Worm (Caenorhabditis elegans) whole organism, young adult: Measurements from ENCODE around the gene ZK1127.4.
A peak's percentile ranks its signal among the peaks of the same experiment; 100 is the strongest.

Experiments
- B0261.1 ChIP-seq: sonication (generic microtip); optimal IDR thresholded peaks from 2 replicates; lab custom pipeline; 2016; ENCODE audit warnings: mild to moderate bottlenecking, missing genetic modification characterization, moderate library complexity, missing compliant biosample characterization
- C06A6.2 ChIP-seq: fragments of 200-800 bp; sonication (Bioruptor generic); conservative IDR thresholded peaks from 2 replicates; pipeline ENCODE4 v1.3.6; 2022; ENCODE audit warnings: missing genetic modification characterization, missing compliant biosample characterization
- F37B4.10 ChIP-seq: fragments of 200-800 bp; sonication (Bioruptor generic); IDR thresholded peaks from 2 replicates; pipeline ENCODE4 v1.3.6; 2022; ENCODE audit warnings: missing genetic modification characterization, missing compliant biosample characterization
- K11D2.4 ChIP-seq: fragments of 200-800 bp; sonication (Bioruptor generic); IDR thresholded peaks from 2 replicates; pipeline ENCODE4 v1.3.6; 2022; ENCODE audit warnings: missing genetic modification reagents, missing genetic modification characterization, missing compliant biosample characterization
- Y79H2A.3 ChIP-seq: fragments of 200-800 bp; sonication (Bioruptor generic); conservative IDR thresholded peaks from 2 replicates; pipeline ENCODE4 v1.3.6; 2022; ENCODE audit warnings: missing genetic modification reagents, missing genetic modification characterization, missing compliant biosample characterization
- aptf-3 ChIP-seq: fragments of 200-800 bp; sonication (Bioruptor generic); IDR thresholded peaks from 2 replicates; pipeline ENCODE4 v1.3.6; 2022; ENCODE audit warnings: missing genetic modification characterization, missing compliant biosample characterization
- bed-2 ChIP-seq: fragments of 200-800 bp; sonication (Bioruptor generic); IDR thresholded peaks from 2 replicates; pipeline ENCODE4 v1.3.6; 2022; ENCODE audit warnings: missing genetic modification reagents, missing genetic modification characterization, missing compliant biosample characterization
- cebp-1 ChIP-seq, 2 experiments: fragments of 200-800 bp in 1 of 2; sonication (Bioruptor generic) in 1 of 2; sonication (generic microtip) in 1 of 2; IDR thresholded peaks in 1 of 2; optimal IDR thresholded peaks in 1 of 2; 2 replicates each; pipeline versions ENCODE4 v1.3.6 to Lab custom; 2017 to 2022; ENCODE audit warnings: missing compliant biosample characterization in 2 of 2, missing genetic modification characterization in 2 of 2, mild to moderate bottlenecking in 1 of 2, missing genetic modification reagents in 1 of 2, moderate library complexity in 1 of 2
- dox-1 ChIP-seq: fragments of 200-800 bp; sonication (Bioruptor generic); IDR thresholded peaks from 2 replicates; pipeline ENCODE4 v1.3.6; 2022; ENCODE audit warnings: missing genetic modification reagents, missing genetic modification characterization, missing compliant biosample characterization
- dpff-1 ChIP-seq: sonication (generic microtip); optimal IDR thresholded peaks from 2 replicates; lab custom pipeline; 2017; ENCODE audit warnings: mild to moderate bottlenecking, missing genetic modification characterization, missing compliant biosample characterization
- efl-1 ChIP-seq: fragments of 150-350 bp; optimal IDR thresholded peaks from 2 replicates; lab custom pipeline; 2014; ENCODE audit warnings: missing biosample characterization, missing genetic modification reagents, missing genetic modification characterization
- egl-18 ChIP-seq: fragments of 200-800 bp; sonication (Bioruptor generic); IDR thresholded peaks from 2 replicates; pipeline ENCODE4 v1.3.6; 2022; ENCODE audit warnings: missing genetic modification reagents, missing genetic modification characterization, missing compliant biosample characterization
- egrh-3 ChIP-seq: fragments of 200-800 bp; sonication (Bioruptor generic); IDR thresholded peaks from 2 replicates; pipeline ENCODE4 v1.3.6; 2022; ENCODE audit warnings: missing genetic modification reagents, missing genetic modification characterization, missing compliant biosample characterization
- ekl-4 ChIP-seq: fragments of 200-800 bp; sonication (Bioruptor generic); IDR thresholded peaks from 2 replicates; pipeline ENCODE4 v1.3.6; 2022; ENCODE audit warnings: missing genetic modification reagents, missing genetic modification characterization, missing compliant biosample characterization
- fkh-3 ChIP-seq: sonication (generic microtip); optimal IDR thresholded peaks from 2 replicates; lab custom pipeline; 2016; ENCODE audit warnings: mild to moderate bottlenecking, missing genetic modification characterization, missing compliant biosample characterization
- gei-17 ChIP-seq: fragments of 200-800 bp; sonication (Bioruptor generic); optimal IDR thresholded peaks from 2 replicates; lab custom pipeline; 2018; ENCODE audit warnings: mild to moderate bottlenecking, missing genetic modification characterization, missing compliant biosample characterization
- hlh-12 ChIP-seq: sonication (generic microtip); optimal IDR thresholded peaks from 2 replicates; lab custom pipeline; 2016; ENCODE audit warnings: missing genetic modification characterization, missing compliant biosample characterization
- hmg-1.2 ChIP-seq: fragments of 200-800 bp; sonication (Bioruptor generic); IDR thresholded peaks from 2 replicates; pipeline ENCODE4 v1.3.6; 2022; ENCODE audit warnings: missing genetic modification reagents, missing genetic modification characterization, missing compliant biosample characterization
- lsl-1 ChIP-seq: fragments of 200-800 bp; sonication (Bioruptor generic); optimal IDR thresholded peaks from 2 replicates; lab custom pipeline; 2018; ENCODE audit warnings: mild to moderate bottlenecking, missing genetic modification characterization, moderate library complexity, missing compliant biosample characterization
- madf-6 ChIP-seq: fragments of 200-800 bp; sonication (Bioruptor generic); IDR thresholded peaks from 2 replicates; pipeline ENCODE4 v1.3.6; 2022; ENCODE audit warnings: missing genetic modification reagents, missing genetic modification characterization, missing compliant biosample characterization
- madf-8 ChIP-seq: fragments of 200-800 bp; sonication (Bioruptor generic); conservative IDR thresholded peaks from 2 replicates; pipeline ENCODE4 v1.3.6; 2022; ENCODE audit warnings: missing genetic modification reagents, missing genetic modification characterization, missing compliant biosample characterization
- nfya-1 ChIP-seq: sonication (generic microtip); optimal IDR thresholded peaks from 2 replicates; lab custom pipeline; 2017; ENCODE audit warnings: antibody characterized with exemption, missing compliant biosample characterization, missing genetic modification characterization, borderline replicate concordance; ENCODE audit not compliant: insufficient read depth
- nfya-2 ChIP-seq: fragments of 200-800 bp; sonication (Bioruptor generic); IDR thresholded peaks from 2 replicates; pipeline ENCODE4 v1.3.6; 2022; ENCODE audit warnings: missing genetic modification reagents, missing genetic modification characterization, missing compliant biosample characterization
- pha-4 ChIP-seq: fragments of 150-350 bp; sonication (generic microtip); optimal IDR thresholded peaks from 2 replicates; lab custom pipeline; 2014; ENCODE audit warnings: missing biosample characterization, missing genetic modification reagents, missing genetic modification characterization
- sdz-38 ChIP-seq: sonication (generic microtip); optimal IDR thresholded peaks from 2 replicates; lab custom pipeline; 2016; ENCODE audit warnings: missing genotype, missing genetic modification characterization, missing compliant biosample characterization
- snpc-4 ChIP-seq, 5 experiments: fragments of 150-350 bp in 1 of 5; sonication (generic microtip) in 4 of 5; optimal IDR thresholded peaks; 2 replicates each; lab custom pipeline; 2014 to 2018; ENCODE audit warnings: missing genetic modification characterization in 5 of 5, missing biosample characterization in 3 of 5, antibody characterized with exemption in 2 of 5, mild to moderate bottlenecking in 2 of 5, missing compliant biosample characterization in 2 of 5, missing genotype in 2 of 5, moderate library complexity in 2 of 5, missing genetic modification reagents in 1 of 5
- tbp1 ChIP-seq: fragments of 200-800 bp; sonication (Bioruptor generic); optimal IDR thresholded peaks from 2 replicates; lab custom pipeline; 2018; ENCODE audit warnings: mild to moderate bottlenecking, missing genetic modification characterization, missing compliant biosample characterization
- tlf-1 ChIP-seq: fragments of 200-800 bp; sonication (Bioruptor generic); optimal IDR thresholded peaks from 2 replicates; lab custom pipeline; 2018; ENCODE audit warnings: mild to moderate bottlenecking, missing genetic modification characterization, missing compliant biosample characterization
- unc-62 ChIP-seq: fragments of 150-350 bp; optimal IDR thresholded peaks from 2 replicates; lab custom pipeline; 2014; ENCODE audit warnings: missing biosample characterization, missing genetic modification reagents, missing genetic modification characterization
- zim-3 ChIP-seq: sonication (generic microtip); optimal IDR thresholded peaks from 2 replicates; lab custom pipeline; 2017; ENCODE audit warnings: mild to moderate bottlenecking, missing genetic modification characterization, moderate library complexity, missing compliant biosample characterization
- ztf-25 ChIP-seq: fragments of 200-800 bp; sonication (Bioruptor generic); IDR thresholded peaks from 2 replicates; pipeline ENCODE4 v1.3.6; 2022; ENCODE audit warnings: missing genetic modification reagents, missing genetic modification characterization, missing compliant biosample characterization

ZK1127.4 gene

ce11 chrII:7050021-7050722 lies 3.6 kb upstream of the ZK1127.4 start, which contains the start of the genes tcer-1 and ZK1127.5 (continued):
- no peak for TF ChIP-seq nfya-1 (tag; lab: Kevin White, UChicago)
- no peak for TF ChIP-seq sdz-38 (tag; lab: Kevin White, UChicago)
- TF ChIP-seq dox-1 (GFP tag; lab: Robert Waterston, UW), result peak; percentile 79
- no peak for TF ChIP-seq unc-62 (GFP tag; lab: Kevin White, UChicago)
- TF ChIP-seq cebp-1 (GFP tag; IDR thresholded peaks at IDR 0.05; lab: Robert Waterston, UW), result no peak
- peak; percentile 1 for TF ChIP-seq cebp-1 (tag; optimal IDR thresholded peaks at IDR 0.05; lab: Kevin White, UChicago)
- no peak for TF ChIP-seq K11D2.4 (GFP tag; lab: Robert Waterston, UW)
- TF ChIP-seq snpc-4 (GFP tag; optimal IDR thresholded peaks at IDR 0.05; lab: Kevin White, UChicago), result no peak
- TF ChIP-seq snpc-4 (tag; optimal IDR thresholded peaks at IDR 0.05; lab: Kevin White, UChicago), result peak in 3 of 4 experiments; percentile 8 to 16 (median 13)
- TF ChIP-seq tlf-1 (GFP tag; lab: Kevin White, UChicago), result no peak
- TF ChIP-seq F37B4.10 (GFP tag; lab: Robert Waterston, UW), result no peak
- no peak for TF ChIP-seq gei-17 (GFP tag; lab: Kevin White, UChicago)
- TF ChIP-seq lsl-1 (GFP tag; lab: Kevin White, UChicago), result peak; percentile 65
- TF ChIP-seq efl-1, result peak; percentile 87
- no peak for TF ChIP-seq zim-3 (tag; lab: Kevin White, UChicago)
- TF ChIP-seq madf-6 (GFP tag; lab: Robert Waterston, UW), result peak; percentile 69
- TF ChIP-seq tbp1, result peak; percentile 26
- peak; percentile 60 for TF ChIP-seq madf-8
- peak; percentile 39; the same call in 1 of the 2 replicates for TF ChIP-seq hmg-1.2 (GFP tag; lab: Robert Waterston, UW)
- TF ChIP-seq dpff-1 (tag; lab: Kevin White, UChicago), result no peak

DNA sequence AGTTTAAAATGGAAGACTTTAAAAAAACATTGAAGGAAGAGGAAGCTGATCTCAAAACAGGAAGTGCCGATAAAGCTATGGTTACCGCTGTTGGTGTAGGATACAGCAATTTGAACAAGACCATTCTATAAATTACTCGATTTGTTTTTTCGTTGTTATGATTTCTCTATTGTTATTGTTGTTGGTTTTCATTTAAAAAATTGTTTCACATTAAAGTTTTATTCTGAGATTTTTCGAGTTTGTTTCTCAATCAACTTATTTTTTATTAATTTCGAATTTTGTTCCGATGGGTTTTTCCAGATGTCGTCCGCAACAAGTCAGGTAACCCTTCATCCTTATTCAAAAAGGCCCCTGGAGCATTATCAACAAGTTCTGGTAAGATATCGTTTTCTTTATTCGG lies 2.0 kb upstream of the ZK1127.4 start, which contains the start of gene ZK1127.12:
ZK1127.12 (plus strand) TSS at position 301 of the 400 bp plus-strand sequence.
- TF ChIP-seq egl-18 (GFP tag; lab: Robert Waterston, UW), result no peak
- TF ChIP-seq fkh-3 (tag; lab: Kevin White, UChicago), result no peak
- no peak for TF ChIP-seq F37B4.10 (GFP tag; lab: Robert Waterston, UW)
- TF ChIP-seq hlh-12, result no peak
- TF ChIP-seq B0261.1 (tag; lab: Kevin White, UChicago), result no peak
- no peak for TF ChIP-seq nfya-2 (GFP tag; lab: Robert Waterston, UW)
- no peak for TF ChIP-seq ekl-4 (GFP tag; lab: Robert Waterston, UW)
- no peak for TF ChIP-seq C06A6.2 (GFP tag; lab: Robert Waterston, UW)
- TF ChIP-seq ztf-25 (GFP tag; lab: Robert Waterston, UW), result no peak
- no peak for TF ChIP-seq tlf-1 (GFP tag; lab: Kevin White, UChicago)
- TF ChIP-seq pha-4 (tag; lab: Kevin White, UChicago), result no peak
- TF ChIP-seq bed-2 (GFP tag; lab: Robert Waterston, UW), result no peak
- no peak for TF ChIP-seq egrh-3 (GFP tag; lab: Robert Waterston, UW)
- TF ChIP-seq aptf-3 (GFP tag; lab: Robert Waterston, UW), result no peak
- TF ChIP-seq Y79H2A.3 (GFP tag; lab: Robert Waterston, UW), result no peak

ce11 chrII:7053001-7053400 lies 748 bp upstream of the ZK1127.4 start, which contains the start of gene ZK1127.13:
ZK1127.13 (plus strand) TSS chrII:7053301.
- no peak for TF ChIP-seq zim-3 (tag; lab: Kevin White, UChicago)
- no peak for TF ChIP-seq gei-17 (GFP tag; lab: Kevin White, UChicago)
- TF ChIP-seq Y79H2A.3 (GFP tag; lab: Robert Waterston, UW), result no peak
